Worm (Caenorhabditis elegans) whole organism, L4/young adult: ENCODE data around the gene B0273.115.
"Not testable (repeated sequence)": the region's sequence is repeated elsewhere in the genome, so short reads cannot be mapped to it uniquely, and the experiment has no call there.

Experiments used
- dao-5 ChIP-seq: sonication (generic microtip); optimal IDR thresholded peaks from 2 replicates; lab custom pipeline; 2016; ENCODE audit warnings: missing genotype, missing genetic modification characterization, moderate library complexity, missing compliant biosample characterization
- him-1 ChIP-seq: sonication (generic microtip); optimal IDR thresholded peaks from 2 replicates; lab custom pipeline; 2016; ENCODE audit warnings: missing genotype, missing genetic modification reagents, missing genetic modification characterization, missing compliant biosample characterization

DNA sequence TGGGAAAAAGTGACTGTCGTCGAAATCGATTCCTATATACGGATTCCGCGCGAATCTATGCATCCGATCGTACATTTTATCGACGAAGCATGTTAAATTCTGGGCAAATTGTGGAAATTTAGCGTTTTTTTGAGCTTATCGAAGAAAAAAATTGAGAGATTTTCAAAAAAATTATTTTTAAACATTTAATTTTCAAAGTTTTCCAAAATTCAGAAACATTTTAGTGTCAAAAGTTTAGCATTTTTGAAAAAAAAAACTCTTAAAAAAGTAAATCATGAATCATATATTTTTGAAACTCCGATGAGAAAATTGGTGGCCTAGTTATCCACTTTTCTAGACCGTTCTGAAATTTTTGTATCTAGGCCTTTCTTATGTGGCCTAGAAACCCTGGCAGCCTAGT, at the start of gene B0273.115:
- TF ChIP-seq him-1, dao-5 (tag; lab: Kevin White, UChicago): not testable (repeated sequence)
